Worm (Caenorhabditis elegans) whole organism, L3 larva: ENCODE results near the gene T25D3.4.

ENCODE experiments used
- ZK546.5 ChIP-seq: sonication (generic microtip); optimal IDR thresholded peaks from 2 replicates; lab custom pipeline; 2017; ENCODE audit warnings: missing biosample characterization, missing genetic modification characterization
- aly-2 ChIP-seq: fragments of 150-350 bp; optimal IDR thresholded peaks from 2 replicates; lab custom pipeline; 2014; ENCODE audit warnings: missing biosample characterization, missing genetic modification characterization
- ama-1 ChIP-seq: fragments of 150-350 bp; optimal IDR thresholded peaks from 2 replicates; lab custom pipeline; 2018
- ceh-16 ChIP-seq: sonication (generic microtip); optimal IDR thresholded peaks from 2 replicates; lab custom pipeline; 2017; ENCODE audit warnings: missing biosample characterization, missing genetic modification characterization
- ceh-28 ChIP-seq: fragments of 150-350 bp; optimal IDR thresholded peaks from 2 replicates; lab custom pipeline; 2014; ENCODE audit warnings: missing biosample characterization, missing genetic modification reagents, missing genetic modification characterization
- ceh-82 ChIP-seq: fragments of 150-350 bp; optimal IDR thresholded peaks from 2 replicates; lab custom pipeline; 2014; ENCODE audit warnings: missing biosample characterization, missing genetic modification characterization
- ceh-9 ChIP-seq: sonication (generic microtip); optimal IDR thresholded peaks from 2 replicates; lab custom pipeline; 2018; ENCODE audit warnings: missing biosample characterization, missing genetic modification characterization
- egl-27 ChIP-seq: sonication (generic microtip); optimal IDR thresholded peaks from 4 replicates; lab custom pipeline; 2017; ENCODE audit warnings: missing biosample characterization, missing genetic modification reagents, missing genetic modification characterization
- egl-5 ChIP-seq: fragments of 150-350 bp; optimal IDR thresholded peaks from 2 replicates; lab custom pipeline; 2017; ENCODE audit warnings: missing biosample characterization, missing genetic modification reagents, missing genetic modification characterization, inconsistent platforms
- elt-1 ChIP-seq: fragments of 150-350 bp; optimal IDR thresholded peaks from 2 replicates; lab custom pipeline; 2014; ENCODE audit warnings: missing biosample characterization, missing genetic modification characterization
- elt-2 ChIP-seq: sonication (generic microtip); optimal IDR thresholded peaks from 2 replicates; lab custom pipeline; 2016; ENCODE audit warnings: missing genetic modification reagents, mild to moderate bottlenecking, missing genetic modification characterization, missing compliant biosample characterization
- eor-1 ChIP-seq, 2 experiments: fragments of 150-350 bp; optimal IDR thresholded peaks; 2 replicates each; lab custom pipeline; 2014 to 2018; ENCODE audit warnings: missing biosample characterization in 2 of 2, missing genetic modification characterization in 2 of 2
- fkh-2 ChIP-seq: fragments of 150-350 bp; optimal IDR thresholded peaks from 2 replicates; lab custom pipeline; 2014; ENCODE audit warnings: missing biosample characterization, missing genetic modification reagents, missing genetic modification characterization
- fos-1 ChIP-seq: fragments of 150-350 bp; optimal IDR thresholded peaks from 2 replicates; lab custom pipeline; 2014; ENCODE audit warnings: missing biosample characterization, missing genetic modification characterization
- jun-1 ChIP-seq: fragments of 150-350 bp; optimal IDR thresholded peaks from 2 replicates; lab custom pipeline; 2014; ENCODE audit warnings: missing biosample characterization, missing genetic modification reagents, missing genetic modification characterization
- lin-39 ChIP-seq: fragments of 150-350 bp; optimal IDR thresholded peaks from 2 replicates; lab custom pipeline; 2018; ENCODE audit warnings: missing biosample characterization, missing genetic modification reagents, missing genetic modification characterization
- mdl-1 ChIP-seq: fragments of 150-350 bp; optimal IDR thresholded peaks from 2 replicates; lab custom pipeline; 2014; ENCODE audit warnings: missing biosample characterization, missing genetic modification characterization
- mml-1 ChIP-seq: fragments of 150-350 bp; sonication (generic microtip); optimal IDR thresholded peaks from 3 replicates; lab custom pipeline; 2014; ENCODE audit warnings: missing biosample characterization, missing genetic modification characterization
- nfya-1 ChIP-seq: sonication (generic microtip); optimal IDR thresholded peaks from 2 replicates; lab custom pipeline; 2017; ENCODE audit warnings: missing genetic modification characterization, mild to moderate bottlenecking, missing compliant biosample characterization, antibody characterized with exemption, moderate library complexity; ENCODE audit not compliant: insufficient read depth
- nhr-11 ChIP-seq: fragments of 150-350 bp; optimal IDR thresholded peaks from 2 replicates; lab custom pipeline; 2014; ENCODE audit warnings: missing biosample characterization, missing genetic modification characterization
- nhr-23 ChIP-seq: fragments of 150-350 bp; optimal IDR thresholded peaks from 2 replicates; lab custom pipeline; 2014; ENCODE audit warnings: missing biosample characterization, missing genetic modification reagents, missing genetic modification characterization
- nhr-237 ChIP-seq: fragments of 150-350 bp; optimal IDR thresholded peaks from 2 replicates; lab custom pipeline; 2014; ENCODE audit warnings: missing biosample characterization, missing genetic modification characterization
- nhr-25 ChIP-seq: sonication (generic microtip); optimal IDR thresholded peaks from 2 replicates; lab custom pipeline; 2017; ENCODE audit warnings: missing biosample characterization, missing genetic modification characterization
- nhr-28 ChIP-seq: fragments of 150-350 bp; optimal IDR thresholded peaks from 2 replicates; lab custom pipeline; 2014; ENCODE audit warnings: missing biosample characterization, missing genetic modification characterization
- nhr-43 ChIP-seq: sonication (generic microtip); optimal IDR thresholded peaks from 2 replicates; lab custom pipeline; 2016; ENCODE audit warnings: mild to moderate bottlenecking, missing genetic modification characterization, missing compliant biosample characterization; ENCODE audit not compliant: poor library complexity, severe bottlenecking
- nhr-76 ChIP-seq: fragments of 150-350 bp; sonication (generic microtip); optimal IDR thresholded peaks from 5 replicates; lab custom pipeline; 2014; ENCODE audit warnings: missing biosample characterization, missing genetic modification characterization
- pha-4 ChIP-seq: fragments of 150-350 bp; optimal IDR thresholded peaks from 2 replicates; lab custom pipeline; 2014; ENCODE audit warnings: missing biosample characterization, missing genetic modification reagents, missing genetic modification characterization
- sea-2 ChIP-seq: fragments of 150-350 bp; sonication (generic microtip); optimal IDR thresholded peaks from 4 replicates; lab custom pipeline; 2014; ENCODE audit warnings: missing biosample characterization, missing genetic modification reagents, missing genetic modification characterization
- snpc-4 ChIP-seq: fragments of 150-350 bp; optimal IDR thresholded peaks from 2 replicates; lab custom pipeline; 2014; ENCODE audit warnings: missing biosample characterization, missing genetic modification characterization
- tbx-2 ChIP-seq: sonication (generic microtip); optimal IDR thresholded peaks from 2 replicates; lab custom pipeline; 2016; ENCODE audit warnings: mild to moderate bottlenecking, missing genetic modification characterization, missing compliant biosample characterization
- unc-39 ChIP-seq: sonication (generic microtip); optimal IDR thresholded peaks from 4 replicates; lab custom pipeline; 2017; ENCODE audit warnings: missing biosample characterization, missing genetic modification characterization
- zag-1 ChIP-seq: fragments of 150-350 bp; optimal IDR thresholded peaks from 2 replicates; lab custom pipeline; 2014; ENCODE audit warnings: missing biosample characterization, missing genetic modification characterization
- ztf-11 ChIP-seq: fragments of 150-350 bp; optimal IDR thresholded peaks from 2 replicates; lab custom pipeline; 2014; ENCODE audit warnings: missing biosample characterization, missing genetic modification characterization
- ztf-4 ChIP-seq: fragments of 150-350 bp; optimal IDR thresholded peaks from 2 replicates; lab custom pipeline; 2014; ENCODE audit warnings: missing biosample characterization, missing genetic modification characterization

Gene T25D3.4

ce11 chrII:108865-109264 lies 38.2 kb upstream of the T25D3.4 start, which contains the start of gene C50D2.2:
Gene C50D2.2, plus strand, starts transcription at chrII:109165.
- TF ChIP-seq ztf-4, result no peak
- TF ChIP-seq nhr-237 (tag; lab: Kevin White, UChicago), result no peak
- no peak for TF ChIP-seq lin-39 (tag; lab: Kevin White, UChicago)
- no peak for TF ChIP-seq jun-1 (tag; lab: Kevin White, UChicago)
- TF ChIP-seq zag-1, result no peak
- TF ChIP-seq nhr-43 (tag; lab: Kevin White, UChicago), result no peak
- no peak for TF ChIP-seq nhr-25 (tag; lab: Kevin White, UChicago)
- TF ChIP-seq mml-1 (tag; lab: Kevin White, UChicago), result no peak
- no peak for TF ChIP-seq elt-2 (tag; lab: Kevin White, UChicago)
- no peak for TF ChIP-seq nhr-28 (tag; lab: Kevin White, UChicago)
- TF ChIP-seq ZK546.5, result no peak
- TF ChIP-seq mdl-1 (tag; lab: Kevin White, UChicago), result no peak
- no peak for TF ChIP-seq ceh-82
- no peak for TF ChIP-seq ama-1 (lab: Kevin White, UChicago)
- TF ChIP-seq egl-27, result no peak
- TF ChIP-seq nhr-23 (tag; lab: Kevin White, UChicago), result no peak

DNA sequence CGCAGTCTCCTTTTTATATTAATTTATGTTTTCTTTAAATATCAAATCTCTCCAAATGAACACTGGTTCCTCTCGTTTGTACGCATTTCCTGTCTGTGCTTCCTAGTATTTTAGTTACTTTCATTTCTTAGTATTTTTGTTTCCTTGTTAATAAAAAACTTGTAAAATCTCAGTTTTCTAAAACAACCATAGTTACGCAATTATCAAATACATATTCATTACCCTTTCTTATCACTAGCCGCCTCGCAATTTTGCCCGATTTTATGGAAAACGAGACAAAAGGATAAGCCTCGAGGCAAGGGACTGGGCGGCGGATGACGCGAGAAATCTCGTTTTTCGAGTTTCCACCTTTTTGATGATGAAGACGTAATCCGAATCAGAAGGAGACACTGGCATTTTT lies 35.8 kb upstream of the T25D3.4 start, which contains the start of gene C50D2.1:
TSS of gene C50D2.1 (plus strand) at position 301 of the 400 bp plus-strand sequence.
- TF ChIP-seq elt-1 (no peak), ceh-16 (no peak), tbx-2 (tag; lab: Kevin White, UChicago) (no peak), unc-39 (tag; lab: Kevin White, UChicago) (no peak), fos-1 (tag; lab: Kevin White, UChicago) (no peak), egl-5 (tag; lab: Kevin White, UChicago) (no peak), ztf-11 (tag; lab: Kevin White, UChicago) (no peak), nhr-23 (tag; lab: Kevin White, UChicago) (no peak), ama-1 (lab: Kevin White, UChicago) (no peak), pha-4 (no peak), ZK546.5 (no peak), mml-1 (tag; lab: Kevin White, UChicago) (no peak), aly-2 (tag; lab: Kevin White, UChicago) (no peak)
- TF ChIP-seq, all 47 proteins: peak for 0

ce11 chrII:112231-112630 lies 34.8 kb upstream of the T25D3.4 start:
- TF ChIP-seq nfya-1 (tag; lab: Kevin White, UChicago) (no peak), aly-2 (tag; lab: Kevin White, UChicago) (no peak), elt-2 (tag; lab: Kevin White, UChicago) (peak; percentile 15), zag-1 (no peak), fkh-2 (tag; lab: Kevin White, UChicago) (no peak), nhr-25 (tag; lab: Kevin White, UChicago) (peak; percentile 22), unc-39 (tag; lab: Kevin White, UChicago) (no peak), nhr-43 (tag; lab: Kevin White, UChicago) (no peak), sea-2 (GFP tag; lab: Kevin White, UChicago) (no peak), nhr-28 (tag; lab: Kevin White, UChicago) (no peak), ztf-4 (no peak), ama-1 (lab: Kevin White, UChicago) (no peak), ceh-9 (tag; lab: Kevin White, UChicago) (no peak), ztf-11 (tag; lab: Kevin White, UChicago) (no peak), nhr-11 (no peak)

- TF ChIP-seq ZK546.5 (no peak), nfya-1 (tag; lab: Kevin White, UChicago) (no peak), nhr-28 (tag; lab: Kevin White, UChicago) (no peak), mdl-1 (tag; lab: Kevin White, UChicago) (no peak), sea-2 (GFP tag; lab: Kevin White, UChicago) (no peak)
Measured at ce11 chrII:116916-117315, 30.1 kb upstream of the T25D3.4 start, which contains the start of gene srt-54. Gene srt-54, plus strand, starts transcription at chrII:117216.

- TF ChIP-seq eor-1 (tag; optimal IDR thresholded peaks at IDR 0.05; lab: Kevin White, UChicago) (no peak), nhr-43 (tag; lab: Kevin White, UChicago) (no peak), ztf-11 (tag; lab: Kevin White, UChicago) (no peak), ceh-28 (tag; lab: Kevin White, UChicago) (no peak), egl-27 (no peak), egl-5 (tag; lab: Kevin White, UChicago) (no peak), ceh-9 (tag; lab: Kevin White, UChicago) (no peak), zag-1 (no peak), nhr-11 (no peak), fos-1 (tag; lab: Kevin White, UChicago) (no peak), snpc-4 (tag; lab: Kevin White, UChicago) (no peak), jun-1 (tag; lab: Kevin White, UChicago) (no peak), ama-1 (lab: Kevin White, UChicago) (no peak), nhr-76 (no peak)
Measured at ce11 chrII:121121-121520, 25.9 kb upstream of the T25D3.4 start, which contains the start of gene K10B4.3. Gene K10B4.3, minus strand, starts transcription at chrII:121221.
